Comparison of ENCODE assay signal across 1 fruit fly cellular context in the genomic region with DNA sequence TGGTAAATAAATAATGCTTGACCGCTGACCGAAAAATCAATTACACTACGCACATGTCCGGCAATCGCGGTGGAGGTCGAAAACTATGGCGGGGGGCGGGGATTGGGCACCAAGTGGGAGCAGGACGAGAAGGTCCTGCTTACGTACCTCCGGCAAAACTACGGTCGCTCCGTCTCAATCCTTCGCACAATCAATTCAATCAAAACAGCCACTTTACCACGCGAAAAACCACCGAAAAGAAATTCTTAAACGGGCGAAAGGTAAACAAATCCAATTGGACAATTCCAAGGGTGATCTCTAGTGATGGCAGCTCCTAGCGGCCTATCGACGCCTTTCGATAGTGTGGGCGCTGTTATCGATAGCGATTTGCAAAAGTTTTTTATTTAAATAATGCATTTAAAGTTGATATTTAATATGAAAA.
TF ChIP-seq lines count a peak whose summit lies in the region.

Gene Nadsyn (minus strand): TSS at position 304 of the 421 bp plus-strand sequence.

TF ChIP-seq in whole organism, embryonic, 481 proteins besides CTCF, POLR2A, EP300 and RAD21 (continued from another document and continues in another):
- TF ChIP-seq CG7839 (tag; optimal IDR thresholded peaks at IDR 0.05; lab: Kevin White, UChicago) (no peak), Atf6 (GFP tag; IDR thresholded peaks at IDR 0.05; lab: Robert Waterston, UW) (no peak), Hey (tag; optimal IDR thresholded peaks at IDR 0.05; lab: Kevin White, UChicago) (no peak), Nf-YB (GFP tag; optimal IDR thresholded peaks at IDR 0.05; lab: Kevin White, UChicago) (peak; percentile 44), CG4730 (GFP tag; IDR thresholded peaks at IDR 0.05; lab: Robert Waterston, UW) (no peak), Gug (GFP tag; IDR thresholded peaks at IDR 0.05; lab: Robert Waterston, UW) (no peak), CG34422 (GFP tag; IDR thresholded peaks at IDR 0.05; lab: Robert Waterston, UW) (0 out of 3 replicates have a peak, but pooled peaks have one; percentile 31), emc (GFP tag; optimal IDR thresholded peaks at IDR 0.05; lab: Kevin White, UChicago) (no peak), Hr51 (GFP tag; optimal IDR thresholded peaks at IDR 0.05; lab: Kevin White, UChicago) (no peak), Dll (GFP tag; IDR thresholded peaks at IDR 0.05; lab: Robert Waterston, UW; ENCODE audit: partially characterized antibody) (peak; percentile 82), CG15269 (tag; optimal IDR thresholded peaks at IDR 0.05; lab: Kevin White, UChicago) (no peak), CG31388 (GFP tag; optimal IDR thresholded peaks at IDR 0.05; lab: Kevin White, UChicago) (no peak), MBD-R2 (GFP tag; IDR thresholded peaks at IDR 0.05; lab: Robert Waterston, UW) (peak; percentile 73), CG11695 (GFP tag; IDR thresholded peaks at IDR 0.05; lab: Robert Waterston, UW) (no peak), CG13624 (GFP tag; optimal IDR thresholded peaks at IDR 0.05; lab: Kevin White, UChicago) (no peak), Gsc (GFP tag; IDR thresholded peaks at IDR 0.05; lab: Robert Waterston, UW) (no peak), CG12219 (GFP tag; optimal IDR thresholded peaks at IDR 0.05; lab: Kevin White, UChicago) (no peak), dmrt99B (tag; optimal IDR thresholded peaks at IDR 0.05; lab: Kevin White, UChicago) (no peak), CG4282 (GFP tag; optimal IDR thresholded peaks at IDR 0.05; lab: Kevin White, UChicago) (no peak), ranshi (GFP tag; IDR thresholded peaks at IDR 0.05; lab: Robert Waterston, UW) (no peak), CG10543 (GFP tag; optimal IDR thresholded peaks at IDR 0.05; lab: Kevin White, UChicago) (no peak), CG30403 (GFP tag; optimal IDR thresholded peaks at IDR 0.05; lab: Kevin White, UChicago) (no peak), CG32767 (GFP tag; IDR thresholded peaks at IDR 0.05; lab: Robert Waterston, UW) (no peak), zen (tag; optimal IDR thresholded peaks at IDR 0.05; lab: Kevin White, UChicago) (no peak), CG16779 (GFP tag; IDR thresholded peaks at IDR 0.05; lab: Robert Waterston, UW) (no peak), ab (GFP tag; optimal IDR thresholded peaks at IDR 0.05; lab: Kevin White, UChicago) (no peak), knrl (GFP tag; IDR thresholded peaks at IDR 0.05; lab: Robert Waterston, UW; ENCODE audit: partially characterized antibody) (peak; percentile 84), CG1602 (GFP tag; optimal IDR thresholded peaks at IDR 0.05; lab: Kevin White, UChicago) (no peak), CG17829 (tag; optimal IDR thresholded peaks at IDR 0.05; lab: Kevin White, UChicago) (no peak), CG14667 (GFP tag; IDR thresholded peaks at IDR 0.05; lab: Robert Waterston, UW) (no peak), Doc2 (GFP tag; IDR thresholded peaks at IDR 0.05; lab: Robert Waterston, UW) (no peak), CG3407 (GFP tag; optimal IDR thresholded peaks at IDR 0.05; lab: Kevin White, UChicago) (no peak), Dp (GFP tag; optimal IDR thresholded peaks at IDR 0.05; lab: Kevin White, UChicago) (peak; percentile 55), E2f1 (GFP tag; IDR thresholded peaks at IDR 0.05; lab: Robert Waterston, UW) (no peak), h (optimal IDR thresholded peaks at IDR 0.05; lab: Kevin White, UChicago) (no peak), CG12659 (GFP tag; optimal IDR thresholded peaks at IDR 0.05; lab: Kevin White, UChicago) (peak; percentile 49), gcm (GFP tag; optimal IDR thresholded peaks at IDR 0.05; lab: Kevin White, UChicago) (no peak), Sox102F (GFP tag; optimal IDR thresholded peaks at IDR 0.05; lab: Kevin White, UChicago) (no peak), HLH4C (GFP tag; IDR thresholded peaks at IDR 0.05; lab: Robert Waterston, UW; ENCODE audit: partially characterized antibody) (peak; percentile 81), Asciz (GFP tag; optimal IDR thresholded peaks at IDR 0.05; lab: Kevin White, UChicago) (no peak), Oaz (GFP tag; IDR thresholded peaks at IDR 0.05; lab: Robert Waterston, UW) (no peak), prd (optimal IDR thresholded peaks at IDR 0.05; lab: Kevin White, UChicago) (no peak), prd (GFP tag; IDR thresholded peaks at IDR 0.05; lab: Robert Waterston, UW) (no peak), mld (GFP tag; IDR thresholded peaks at IDR 0.05; lab: Robert Waterston, UW; ENCODE audit: partially characterized antibody) (peak; percentile 74), Sry-δ (GFP tag; optimal IDR thresholded peaks at IDR 0.05; lab: Kevin White, UChicago) (peak; percentile 85), CG3847 (GFP tag; IDR thresholded peaks at IDR 0.05; lab: Robert Waterston, UW) (no peak), CG12744 (GFP tag; optimal IDR thresholded peaks at IDR 0.05; lab: Kevin White, UChicago) (no peak), esg (GFP tag; conservative IDR thresholded peaks at IDR 0.05; lab: Robert Waterston, UW) (no peak), CG6854 (GFP tag; optimal IDR thresholded peaks at IDR 0.05; lab: Kevin White, UChicago) (no peak), her (GFP tag; optimal IDR thresholded peaks at IDR 0.05; lab: Kevin White, UChicago) (no peak), CG2712 (tag; optimal IDR thresholded peaks at IDR 0.05; lab: Kevin White, UChicago) (no peak), sc (optimal IDR thresholded peaks at IDR 0.05; lab: Kevin White, UChicago) (no peak), sc (GFP tag; optimal IDR thresholded peaks at IDR 0.05; lab: Kevin White, UChicago) (no peak), CG42726 (GFP tag; IDR thresholded peaks at IDR 0.05; lab: Robert Waterston, UW; ENCODE audit: partially characterized antibody) (peak; percentile 66; the same call in 1 of the 2 replicates), slp2 (GFP tag; optimal IDR thresholded peaks at IDR 0.05; lab: Kevin White, UChicago) (no peak), CG43689 (GFP tag; IDR thresholded peaks at IDR 0.05; lab: Robert Waterston, UW) (no peak), CG3163 (GFP tag; optimal IDR thresholded peaks at IDR 0.05; lab: Kevin White, UChicago) (no peak), Med (GFP tag; lab: Kevin White, UChicago) (peak; percentile 81), CG18764 (GFP tag; optimal IDR thresholded peaks at IDR 0.05; lab: Kevin White, UChicago) (no peak), TFAM (GFP tag; optimal IDR thresholded peaks at IDR 0.05; lab: Kevin White, UChicago) (no peak), CG10979 (tag; optimal IDR thresholded peaks at IDR 0.05; lab: Kevin White, UChicago) (no peak), phol (tag; optimal IDR thresholded peaks at IDR 0.05; lab: Kevin White, UChicago) (peak; percentile 19), cwo (GFP tag; optimal IDR thresholded peaks at IDR 0.05; lab: Kevin White, UChicago) (no peak), lbe (GFP tag; optimal IDR thresholded peaks at IDR 0.05; lab: Kevin White, UChicago) (no peak), CG2120 (GFP tag; optimal IDR thresholded peaks at IDR 0.05; lab: Kevin White, UChicago) (no peak), dimm (GFP tag; IDR thresholded peaks at IDR 0.05; lab: Robert Waterston, UW) (no peak), unc-4 (GFP tag; IDR thresholded peaks at IDR 0.05; lab: Robert Waterston, UW; ENCODE audit: partially characterized antibody) (peak; percentile 81), Scr (GFP tag; IDR thresholded peaks at IDR 0.05; lab: Robert Waterston, UW; ENCODE audit: partially characterized antibody) (peak; percentile 86), Spps (tag; optimal IDR thresholded peaks at IDR 0.05; lab: Kevin White, UChicago) (no peak), caup (GFP tag; optimal IDR thresholded peaks at IDR 0.05; lab: Kevin White, UChicago; ENCODE audit: severe bottlenecking) (no peak), Poxn (GFP tag; IDR thresholded peaks at IDR 0.05; lab: Robert Waterston, UW) (no peak), az2 (GFP tag; optimal IDR thresholded peaks at IDR 0.05; lab: Kevin White, UChicago) (no peak), CG13894 (tag; optimal IDR thresholded peaks at IDR 0.05; lab: Kevin White, UChicago) (no peak), schlank (tag; optimal IDR thresholded peaks at IDR 0.05; lab: Kevin White, UChicago) (no peak), tap (tag; optimal IDR thresholded peaks at IDR 0.05; lab: Kevin White, UChicago) (no peak), eyg (GFP tag; optimal IDR thresholded peaks at IDR 0.05; lab: Kevin White, UChicago) (no peak), pfk (GFP tag; optimal IDR thresholded peaks at IDR 0.05; lab: Kevin White, UChicago) (no peak), Optix (GFP tag; IDR thresholded peaks at IDR 0.05; lab: Robert Waterston, UW) (no peak), gfzf (GFP tag; optimal IDR thresholded peaks at IDR 0.05; lab: Kevin White, UChicago) (no peak), fu2 (GFP tag; optimal IDR thresholded peaks at IDR 0.05; lab: Kevin White, UChicago) (no peak), grn (GFP tag; optimal IDR thresholded peaks at IDR 0.05; lab: Kevin White, UChicago) (no peak), repo (GFP tag; optimal IDR thresholded peaks at IDR 0.05; lab: Kevin White, UChicago) (no peak), Max (GFP tag; optimal IDR thresholded peaks at IDR 0.05; lab: Kevin White, UChicago) (no peak), yki (optimal IDR thresholded peaks at IDR 0.05; lab: Kevin White, UChicago) (no peak), CG10431 (GFP tag; optimal IDR thresholded peaks at IDR 0.05; lab: Kevin White, UChicago) (no peak), Mad (GFP tag; optimal IDR thresholded peaks at IDR 0.05; lab: Kevin White, UChicago) (no peak), nerfin-1 (tag; optimal IDR thresholded peaks at IDR 0.05; lab: Kevin White, UChicago) (peak; percentile 20), pros (GFP tag; optimal IDR thresholded peaks at IDR 0.05; lab: Kevin White, UChicago) (no peak), Elba2 (GFP tag; optimal IDR thresholded peaks at IDR 0.05; lab: Kevin White, UChicago) (peak; percentile 76), Hsf (GFP tag; optimal IDR thresholded peaks at IDR 0.05; lab: Kevin White, UChicago) (no peak), chn (GFP tag; optimal IDR thresholded peaks at IDR 0.05; lab: Kevin White, UChicago) (no peak), CrebB (tag; optimal IDR thresholded peaks at IDR 0.05; lab: Kevin White, UChicago) (no peak), Rfx (GFP tag; IDR thresholded peaks at IDR 0.05; lab: Robert Waterston, UW) (no peak), Dip3 (GFP tag; optimal IDR thresholded peaks at IDR 0.05; lab: Kevin White, UChicago) (no peak), ro (GFP tag; IDR thresholded peaks at IDR 0.05; lab: Robert Waterston, UW) (no peak), CG11085 (GFP tag; IDR thresholded peaks at IDR 0.05; lab: Robert Waterston, UW) (no peak), Side (GFP tag; optimal IDR thresholded peaks at IDR 0.05; lab: Kevin White, UChicago) (no peak), CG15073 (GFP tag; optimal IDR thresholded peaks at IDR 0.05; lab: Kevin White, UChicago) (no peak), CG10274 (GFP tag; optimal IDR thresholded peaks at IDR 0.05; lab: Kevin White, UChicago) (no peak), CG1792 (GFP tag; optimal IDR thresholded peaks at IDR 0.05; lab: Kevin White, UChicago) (no peak), HLH54F (GFP tag; optimal IDR thresholded peaks at IDR 0.05; lab: Kevin White, UChicago) (no peak), HLHmδ (GFP tag; optimal IDR thresholded peaks at IDR 0.05; lab: Kevin White, UChicago) (no peak), CG31365 (tag; optimal IDR thresholded peaks at IDR 0.05; lab: Kevin White, UChicago) (no peak), sens-2 (GFP tag; IDR thresholded peaks at IDR 0.05; lab: Robert Waterston, UW) (no peak), C15 (GFP tag; IDR thresholded peaks at IDR 0.05; lab: Robert Waterston, UW) (no peak), kah (GFP tag; optimal IDR thresholded peaks at IDR 0.05; lab: Kevin White, UChicago) (no peak), klu (GFP tag; IDR thresholded peaks at IDR 0.05; lab: Robert Waterston, UW) (no peak), CG9727 (GFP tag; optimal IDR thresholded peaks at IDR 0.05; lab: Kevin White, UChicago) (no peak), gsb-n (tag; optimal IDR thresholded peaks at IDR 0.05; lab: Kevin White, UChicago) (no peak), CG1647 (GFP tag; optimal IDR thresholded peaks at IDR 0.05; lab: Kevin White, UChicago) (no peak), nom (GFP tag; optimal IDR thresholded peaks at IDR 0.05; lab: Kevin White, UChicago) (no peak), mam (GFP tag; optimal IDR thresholded peaks at IDR 0.05; lab: Kevin White, UChicago) (no peak), oc (tag; optimal IDR thresholded peaks at IDR 0.05; lab: Kevin White, UChicago) (no peak), Awh (GFP tag; IDR thresholded peaks at IDR 0.05; lab: Robert Waterston, UW) (no peak), CG7357 (GFP tag; IDR thresholded peaks at IDR 0.05; lab: Robert Waterston, UW) (no peak), sd (tag; optimal IDR thresholded peaks at IDR 0.05; lab: Kevin White, UChicago) (no peak), Dip2 (GFP tag; IDR thresholded peaks at IDR 0.05; lab: Robert Waterston, UW) (no peak), ato (GFP tag; IDR thresholded peaks at IDR 0.05; lab: Robert Waterston, UW; ENCODE audit: partially characterized antibody) (peak; percentile 52), CG4328 (GFP tag; optimal IDR thresholded peaks at IDR 0.05; lab: Kevin White, UChicago) (no peak), NfI (GFP tag; optimal IDR thresholded peaks at IDR 0.05; lab: Kevin White, UChicago) (no peak), tio (GFP tag; optimal IDR thresholded peaks at IDR 0.05; lab: Kevin White, UChicago) (no peak), pnt (GFP tag; optimal IDR thresholded peaks at IDR 0.05; lab: Kevin White, UChicago) (no peak), CkIIα-i1 (GFP tag; IDR thresholded peaks at IDR 0.05; lab: Robert Waterston, UW) (no peak), zfh1 (GFP tag; IDR thresholded peaks at IDR 0.05; lab: Robert Waterston, UW) (no peak), B-H1 (GFP tag; IDR thresholded peaks at IDR 0.05; lab: Robert Waterston, UW) (no peak), CG15011 (GFP tag; optimal IDR thresholded peaks at IDR 0.05; lab: Kevin White, UChicago) (no peak), CG8924 (tag; optimal IDR thresholded peaks at IDR 0.05; lab: Kevin White, UChicago) (no peak), CG13775 (GFP tag; optimal IDR thresholded peaks at IDR 0.05; lab: Kevin White, UChicago) (no peak), fd3F (GFP tag; optimal IDR thresholded peaks at IDR 0.05; lab: Kevin White, UChicago) (no peak), CG1529 (GFP tag; optimal IDR thresholded peaks at IDR 0.05; lab: Kevin White, UChicago) (no peak), Kr (GFP tag; optimal IDR thresholded peaks at IDR 0.05; lab: Kevin White, UChicago) (no peak), cad (GFP tag; optimal IDR thresholded peaks at IDR 0.05; lab: Kevin White, UChicago) (no peak), Nf-YA (GFP tag; IDR thresholded peaks at IDR 0.05; lab: Robert Waterston, UW) (no peak), Hmr (GFP tag; optimal IDR thresholded peaks at IDR 0.05; lab: Kevin White, UChicago) (no peak), CoRest (tag; optimal IDR thresholded peaks at IDR 0.05; lab: Kevin White, UChicago) (no peak)
